Fruit fly (Drosophila melanogaster): ENCODE data around the gene CG9265.

CG9265 gene

DNA sequence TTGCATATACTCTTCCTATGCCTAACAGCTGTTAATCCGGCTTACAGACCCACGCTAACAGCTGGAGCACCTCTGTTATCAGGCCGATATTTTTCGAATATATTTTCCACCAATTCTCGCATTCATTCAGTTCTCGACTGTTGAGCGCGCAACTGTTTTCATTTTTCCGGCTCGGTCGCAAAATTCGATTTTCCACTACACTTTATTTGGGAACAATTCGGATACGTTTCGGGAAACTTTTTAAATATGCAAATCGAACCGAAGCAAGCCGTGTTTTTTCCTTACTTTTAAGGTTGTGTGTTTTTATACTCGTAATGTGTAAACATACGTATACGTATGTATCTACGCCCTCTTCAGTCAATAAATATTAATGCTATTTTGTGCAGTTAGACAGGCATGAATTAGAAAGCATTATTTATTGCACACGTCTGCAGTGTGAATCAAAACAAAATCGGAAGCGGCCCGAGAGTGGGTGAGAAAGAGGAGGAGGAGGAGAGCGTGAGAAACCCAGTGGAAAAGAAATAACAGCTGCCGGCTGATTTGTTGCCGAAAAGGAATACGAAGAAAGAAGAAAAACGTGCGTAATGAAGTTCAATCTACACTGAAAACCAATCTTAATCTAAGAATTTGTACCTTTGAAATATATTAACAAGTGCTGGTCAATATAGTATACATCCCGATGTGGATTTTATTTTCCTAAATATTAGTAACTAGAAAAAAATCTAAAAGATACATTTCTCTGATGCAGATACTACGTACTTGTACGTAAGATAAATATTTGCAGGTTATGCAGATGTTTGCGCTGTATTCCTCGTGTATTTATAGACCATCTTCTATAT is 36.6 kb upstream of the CG9265 start (continued):
- TF ChIP-seq CG17912 (GFP tag; optimal IDR thresholded peaks at IDR 0.05) (no peak), CG10462 (GFP tag; optimal IDR thresholded peaks at IDR 0.05) (no peak), CG33557 (GFP tag; optimal IDR thresholded peaks at IDR 0.05) (no peak), Dip3 (GFP tag; optimal IDR thresholded peaks at IDR 0.05) (no peak), HLHmδ (GFP tag; optimal IDR thresholded peaks at IDR 0.05) (no peak), Dad (GFP tag; optimal IDR thresholded peaks at IDR 0.05) (no peak), oc (tag; optimal IDR thresholded peaks at IDR 0.05) (no peak), CG14710 (tag; optimal IDR thresholded peaks at IDR 0.05) (no peak), CG9609 (GFP tag; optimal IDR thresholded peaks at IDR 0.05) (no peak), Mes4 (GFP tag; optimal IDR thresholded peaks at IDR 0.05) (no peak), CG17612 (GFP tag; IDR thresholded peaks at IDR 0.05) (no peak), CG16815 (GFP tag; optimal IDR thresholded peaks at IDR 0.05) (no peak), CG1529 (GFP tag; optimal IDR thresholded peaks at IDR 0.05) (no peak), CG4424 (GFP tag; optimal IDR thresholded peaks at IDR 0.05) (peak; percentile 32), HmgD (GFP tag; optimal IDR thresholded peaks at IDR 0.05) (no peak), sim (GFP tag; IDR thresholded peaks at IDR 0.05) (no peak), NK7.1 (GFP tag; optimal IDR thresholded peaks at IDR 0.05) (no peak), BEAF-32 (GFP tag; optimal IDR thresholded peaks at IDR 0.05) (peak; percentile 43), sug (tag; optimal IDR thresholded peaks at IDR 0.05) (no peak), lov (optimal IDR thresholded peaks at IDR 0.05) (no peak), lov (GFP tag; IDR thresholded peaks at IDR 0.05) (no peak), nmo (GFP tag; optimal IDR thresholded peaks at IDR 0.05) (peak; percentile 23), slp2 (GFP tag; optimal IDR thresholded peaks at IDR 0.05) (no peak), CG13624 (GFP tag; optimal IDR thresholded peaks at IDR 0.05) (no peak), Dip2 (GFP tag; IDR thresholded peaks at IDR 0.05) (no peak), PHDP (tag; optimal IDR thresholded peaks at IDR 0.05) (no peak), CG16813 (GFP tag; IDR thresholded peaks at IDR 0.05; ENCODE audit: partially characterized antibody) (no peak; the same call in 2 of the 3 replicates), vfl (GFP tag; optimal IDR thresholded peaks at IDR 0.05) (no peak), CG6791 (GFP tag; IDR thresholded peaks at IDR 0.05; ENCODE audit: partially characterized antibody) (no peak), crc (GFP tag; optimal IDR thresholded peaks at IDR 0.05) (no peak), BtbVII (GFP tag; optimal IDR thresholded peaks at IDR 0.05) (no peak), Med (GFP tag) (peak; percentile 77), nau (GFP tag; optimal IDR thresholded peaks at IDR 0.05) (peak; percentile 47), CG18476 (GFP tag; optimal IDR thresholded peaks at IDR 0.05) (no peak), Gsc (GFP tag; IDR thresholded peaks at IDR 0.05) (no peak), ro (GFP tag; IDR thresholded peaks at IDR 0.05) (no peak), crp (GFP tag; optimal IDR thresholded peaks at IDR 0.05) (peak in 1 of 2 experiments; percentile 2), corto (GFP tag; optimal IDR thresholded peaks at IDR 0.05) (no peak), z (GFP tag; IDR thresholded peaks at IDR 0.05) (no peak), insv (GFP tag; optimal IDR thresholded peaks at IDR 0.05) (no peak), CG10366 (GFP tag; IDR thresholded peaks at IDR 0.05) (no peak), gem (tag; optimal IDR thresholded peaks at IDR 0.05) (peak; percentile 42), Rfx (GFP tag; IDR thresholded peaks at IDR 0.05) (0 out of 2 replicates have a peak, but pooled peaks have one; percentile 24), maf-S (GFP tag; optimal IDR thresholded peaks at IDR 0.05) (no peak), Hmx (GFP tag; optimal IDR thresholded peaks at IDR 0.05) (no peak), CG17568 (GFP tag; optimal IDR thresholded peaks at IDR 0.05) (no peak), Kr (GFP tag; optimal IDR thresholded peaks at IDR 0.05) (no peak), lbe (GFP tag; optimal IDR thresholded peaks at IDR 0.05) (no peak), gcm2 (GFP tag; optimal IDR thresholded peaks at IDR 0.05) (no peak), Ssrp (tag; optimal IDR thresholded peaks at IDR 0.05) (no peak)

All from whole organism, embryonic.